Worm (Caenorhabditis elegans) whole organism, L2 larva: Measurements from ENCODE around the gene lars-1.

ENCODE experiments used
- F13H6.1 ChIP-seq: sonication (generic microtip); optimal IDR thresholded peaks from 2 replicates; lab custom pipeline; 2016; ENCODE audit warnings: missing genetic modification characterization, missing compliant biosample characterization
- ama-1 ChIP-seq: fragments of 150-350 bp; optimal IDR thresholded peaks from 2 replicates; lab custom pipeline; 2018; ENCODE audit warnings: inconsistent platforms
- blmp-1 ChIP-seq: sonication (generic microtip); optimal IDR thresholded peaks from 2 replicates; lab custom pipeline; 2017; ENCODE audit warnings: missing genetic modification characterization, mild to moderate bottlenecking, missing compliant biosample characterization, antibody characterized with exemption, moderate library complexity; ENCODE audit not compliant: insufficient read depth
- lin-39 ChIP-seq: fragments of 150-350 bp; optimal IDR thresholded peaks from 2 replicates; lab custom pipeline; 2014; ENCODE audit warnings: missing biosample characterization, missing genetic modification reagents, missing genetic modification characterization
- lsy-2 ChIP-seq, 2 experiments: fragments of 150-350 bp in 1 of 2; sonication (generic microtip) in 1 of 2; optimal IDR thresholded peaks; 2 replicates each; lab custom pipeline; 2014 to 2017; ENCODE audit warnings: missing biosample characterization in 2 of 2, missing genetic modification characterization in 2 of 2
- mdl-1 ChIP-seq, 2 experiments: fragments of 150-350 bp in 1 of 2; sonication (generic microtip) in 1 of 2; optimal IDR thresholded peaks; 2 replicates each; lab custom pipeline; 2017; ENCODE audit warnings: missing biosample characterization in 2 of 2, missing genetic modification characterization in 2 of 2
- nhr-11 ChIP-seq: fragments of 150-350 bp; optimal IDR thresholded peaks from 2 replicates; lab custom pipeline; 2014; ENCODE audit warnings: missing biosample characterization, missing genetic modification characterization
- nhr-12 ChIP-seq: fragments of 150-350 bp; optimal IDR thresholded peaks from 2 replicates; lab custom pipeline; 2014; ENCODE audit warnings: missing biosample characterization, missing genetic modification characterization
- nhr-237 ChIP-seq: fragments of 150-350 bp; optimal IDR thresholded peaks from 2 replicates; lab custom pipeline; 2014; ENCODE audit warnings: missing biosample characterization, missing genetic modification characterization
- unc-55 ChIP-seq: fragments of 150-350 bp; sonication (generic microtip); optimal IDR thresholded peaks from 3 replicates; lab custom pipeline; 2014; ENCODE audit warnings: missing biosample characterization, missing genetic modification reagents, missing genetic modification characterization
- unc-62 ChIP-seq: fragments of 150-350 bp; optimal IDR thresholded peaks from 2 replicates; lab custom pipeline; 2014; ENCODE audit warnings: missing biosample characterization, missing genetic modification reagents, missing genetic modification characterization

ce11 chrIII:4221527-4221926 lies 34.9 kb upstream of the lars-1 start:
- TF ChIP-seq unc-62 (GFP tag; lab: Kevin White, UChicago) (no peak), unc-55 (no peak), lsy-2 (tag; optimal IDR thresholded peaks at IDR 0.05; lab: Kevin White, UChicago) (no peak), blmp-1 (tag; lab: Kevin White, UChicago) (no peak), ama-1 (lab: Kevin White, UChicago) (no peak), nhr-11 (tag; lab: Kevin White, UChicago) (no peak), nhr-237 (tag; lab: Kevin White, UChicago) (no peak), lin-39 (no peak), F13H6.1 (tag; lab: Kevin White, UChicago) (no peak), nhr-12 (tag; lab: Kevin White, UChicago) (no peak), mdl-1 (tag; optimal IDR thresholded peaks at IDR 0.05; lab: Kevin White, UChicago) (peak in 1 of 2 experiments; percentile 16)
